Fruit fly (Drosophila melanogaster): ENCODE data around the gene CG4935.

- no peak for TF ChIP-seq usp (GFP tag; optimal IDR thresholded peaks at IDR 0.05)
- TF ChIP-seq pan (optimal IDR thresholded peaks at IDR 0.05): no peak
- no peak for TF ChIP-seq CG8478 (optimal IDR thresholded peaks at IDR 0.05)
- no peak for TF ChIP-seq psq (optimal IDR thresholded peaks at IDR 0.05)
- no peak for TF ChIP-seq Dll (optimal IDR thresholded peaks at IDR 0.05)
Observed at dm6 chr2L:16216298-16216697, 45.6 kb upstream of the CG4935 start.

All from whole organism.